Fruit fly (Drosophila melanogaster) whole organism, embryonic: Measurements from ENCODE around the gene ddbt.
A peak's percentile ranks its signal among the peaks of the same experiment; 100 is the strongest.

Experiments used
- BEAF-32 ChIP-seq: fragments of 200-800 bp; sonication (Bioruptor generic); optimal IDR thresholded peaks from 3 replicates; lab custom pipeline; 2017; ENCODE audit warnings: missing biosample characterization, missing genetic modification characterization, mild to moderate bottlenecking, moderate library complexity, missing genetic modification reagents
- BtbVII ChIP-seq: fragments of 200-800 bp; sonication (Bioruptor generic); optimal IDR thresholded peaks from 3 replicates; lab custom pipeline; 2017; ENCODE audit warnings: missing biosample characterization, mild to moderate bottlenecking, missing genetic modification characterization
- CG10274 ChIP-seq: fragments of 200-800 bp; sonication (Bioruptor generic); optimal IDR thresholded peaks from 3 replicates; lab custom pipeline; 2017; ENCODE audit warnings: missing biosample characterization, mild to moderate bottlenecking, missing genetic modification characterization
- CG11085 ChIP-seq: fragments of 200-800 bp; sonication (Bioruptor generic); IDR thresholded peaks from 2 replicates; pipeline ENCODE4 v1.3.6; 2022; ENCODE audit warnings: missing biosample characterization, missing genetic modification characterization
- CG11723 ChIP-seq: fragments of 200-800 bp; sonication (Bioruptor generic); optimal IDR thresholded peaks from 2 replicates; lab custom pipeline; 2017; ENCODE audit warnings: missing biosample characterization, mild to moderate bottlenecking, missing genetic modification characterization
- CG12769 ChIP-seq: fragments of 200-800 bp; sonication (Bioruptor generic); optimal IDR thresholded peaks from 2 replicates; lab custom pipeline; 2019; ENCODE audit warnings: missing biosample characterization, mild to moderate bottlenecking, missing genetic modification characterization, moderate library complexity
- CG15073 ChIP-seq: fragments of 200-800 bp; sonication (Bioruptor generic); optimal IDR thresholded peaks from 2 replicates; lab custom pipeline; 2016; ENCODE audit warnings: missing biosample characterization, missing genetic modification characterization
- CG15269 ChIP-seq: fragments of 200-800 bp; sonication (Bioruptor generic); optimal IDR thresholded peaks from 2 replicates; lab custom pipeline; 2018; ENCODE audit warnings: missing biosample characterization, mild to moderate bottlenecking, missing genetic modification characterization, moderate library complexity
- CG15479 ChIP-seq: fragments of 200-800 bp; sonication (Bioruptor generic); optimal IDR thresholded peaks from 3 replicates; lab custom pipeline; 2019; ENCODE audit warnings: missing biosample characterization, mild to moderate bottlenecking, missing genetic modification characterization, moderate library complexity
- CG16779 ChIP-seq: fragments of 200-800 bp; sonication (Bioruptor generic); IDR thresholded peaks from 2 replicates; pipeline ENCODE4 v1.3.6; 2022; ENCODE audit warnings: missing biosample characterization, missing genetic modification characterization
- CG1832 ChIP-seq: fragments of 200-800 bp; sonication (Bioruptor generic); optimal IDR thresholded peaks from 2 replicates; lab custom pipeline; 2017; ENCODE audit warnings: missing biosample characterization, mild to moderate bottlenecking, missing genetic modification characterization, inconsistent platforms
- CG31388 ChIP-seq: fragments of 200-800 bp; sonication (Bioruptor generic); optimal IDR thresholded peaks from 2 replicates; lab custom pipeline; 2016; ENCODE audit warnings: missing biosample characterization, missing genetic modification characterization
- CG34376 ChIP-seq: fragments of 200-800 bp; sonication (Bioruptor generic); optimal IDR thresholded peaks from 2 replicates; lab custom pipeline; 2018; ENCODE audit warnings: missing biosample characterization, mild to moderate bottlenecking, missing genetic modification characterization
- CG4328 ChIP-seq: fragments of 200-800 bp; sonication (Bioruptor generic); optimal IDR thresholded peaks from 3 replicates; lab custom pipeline; 2017; ENCODE audit warnings: missing biosample characterization, missing genetic modification reagents, missing genetic modification characterization
- CG4707 ChIP-seq: fragments of 200-800 bp; sonication (Bioruptor generic); optimal IDR thresholded peaks from 2 replicates; lab custom pipeline; 2018; ENCODE audit warnings: missing biosample characterization, mild to moderate bottlenecking, missing genetic modification characterization, moderate library complexity
- CG5953 ChIP-seq: fragments of 200-800 bp; sonication (Bioruptor generic); IDR thresholded peaks from 2 replicates; pipeline ENCODE4 v1.3.6; 2022; ENCODE audit warnings: missing biosample characterization, missing genetic modification characterization
- CG6791 ChIP-seq: fragments of 200-800 bp; sonication (Bioruptor generic); IDR thresholded peaks from 3 replicates; pipeline ENCODE4 v1.3.6; 2022; ENCODE audit warnings: missing biosample characterization, missing genetic modification characterization; ENCODE audit not compliant: partially characterized antibody
- CG6813 ChIP-seq: fragments of 200-800 bp; sonication (Bioruptor generic); optimal IDR thresholded peaks from 2 replicates; lab custom pipeline; 2017; ENCODE audit warnings: missing biosample characterization, missing genetic modification characterization, mild to moderate bottlenecking, moderate library complexity, missing genetic modification reagents
- CG7786 ChIP-seq: fragments of 200-800 bp; sonication (Bioruptor generic); optimal IDR thresholded peaks from 2 replicates; lab custom pipeline; 2016; ENCODE audit warnings: missing biosample characterization, missing genetic modification characterization
- CG8281 ChIP-seq: fragments of 200-800 bp; sonication (Bioruptor generic); optimal IDR thresholded peaks from 2 replicates; lab custom pipeline; 2018; ENCODE audit warnings: missing biosample characterization, mild to moderate bottlenecking, missing genetic modification characterization, moderate library complexity
- CG8290 ChIP-seq, 3 experiments: fragments of 200-800 bp; sonication (Bioruptor generic); optimal IDR thresholded peaks; 2 replicates each; lab custom pipeline; 2016 to 2019; ENCODE audit warnings: missing biosample characterization in 3 of 3, missing genetic modification characterization in 3 of 3, mild to moderate bottlenecking in 2 of 3, moderate library complexity in 1 of 3
- CkIIα-i1 ChIP-seq: fragments of 200-800 bp; sonication (Bioruptor generic); IDR thresholded peaks from 2 replicates; pipeline ENCODE4 v1.3.6; 2022; ENCODE audit warnings: missing biosample characterization, missing genetic modification characterization
- Dfd ChIP-seq, 2 experiments: fragments of >200 bp; optimal IDR thresholded peaks; 2 replicates each; lab custom pipeline; 2017; ENCODE audit warnings: missing biosample characterization in 2 of 2, missing genetic modification characterization in 2 of 2
- Dip3 ChIP-seq: fragments of 200-800 bp; sonication (Bioruptor generic); optimal IDR thresholded peaks from 3 replicates; lab custom pipeline; 2016; ENCODE audit warnings: missing biosample characterization, missing genetic modification characterization
- Fer1 ChIP-seq: fragments of 200-800 bp; sonication (Bioruptor generic); optimal IDR thresholded peaks from 2 replicates; lab custom pipeline; 2017; ENCODE audit warnings: missing biosample characterization, mild to moderate bottlenecking, missing genetic modification characterization
- Fer3 ChIP-seq: fragments of 200-800 bp; sonication (Bioruptor generic); optimal IDR thresholded peaks from 2 replicates; lab custom pipeline; 2018; ENCODE audit warnings: missing biosample characterization, mild to moderate bottlenecking, missing genetic modification characterization, moderate library complexity
- Gsc ChIP-seq: fragments of 200-800 bp; sonication (Bioruptor generic); IDR thresholded peaks from 2 replicates; pipeline ENCODE4 v1.3.6; 2022; ENCODE audit warnings: missing biosample characterization, missing genetic modification characterization
- HHEX ChIP-seq: fragments of 200-800 bp; sonication (Bioruptor generic); optimal IDR thresholded peaks from 3 replicates; lab custom pipeline; 2017; ENCODE audit warnings: missing biosample characterization, mild to moderate bottlenecking, missing genetic modification characterization, missing genetic modification reagents
- Hmr ChIP-seq: fragments of 200-800 bp; sonication (Bioruptor generic); optimal IDR thresholded peaks from 3 replicates; lab custom pipeline; 2017; ENCODE audit warnings: mild to moderate bottlenecking, missing biosample characterization, missing genetic modification reagents, missing genetic modification characterization
- Hsf ChIP-seq: fragments of 200-800 bp; sonication (Bioruptor generic); optimal IDR thresholded peaks from 3 replicates; lab custom pipeline; 2016; ENCODE audit warnings: missing biosample characterization, missing genetic modification characterization
- Lhr ChIP-seq: fragments of 200-800 bp; sonication (Bioruptor generic); optimal IDR thresholded peaks from 3 replicates; lab custom pipeline; 2017; ENCODE audit warnings: mild to moderate bottlenecking, missing biosample characterization, missing genetic modification reagents, missing genetic modification characterization
- NC2α ChIP-seq: fragments of 200-800 bp; sonication (Bioruptor generic); optimal IDR thresholded peaks from 2 replicates; lab custom pipeline; 2016; ENCODE audit warnings: missing biosample characterization, missing genetic modification characterization
- Oli ChIP-seq: fragments of 200-800 bp; sonication (Bioruptor generic); optimal IDR thresholded peaks from 2 replicates; lab custom pipeline; 2018; ENCODE audit warnings: missing biosample characterization, mild to moderate bottlenecking, missing genetic modification characterization, moderate library complexity
- Sry-δ ChIP-seq: fragments of 200-800 bp; sonication (Bioruptor generic); optimal IDR thresholded peaks from 2 replicates; lab custom pipeline; 2016; ENCODE audit warnings: missing biosample characterization, missing genetic modification characterization
- al ChIP-seq: fragments of 200-800 bp; sonication (Bioruptor generic); IDR thresholded peaks from 2 replicates; pipeline ENCODE4 v1.3.6; 2022; ENCODE audit warnings: missing biosample characterization, missing genetic modification characterization
- ase ChIP-seq: fragments of 200-800 bp; sonication (Bioruptor generic); IDR thresholded peaks from 3 replicates; pipeline ENCODE4 v1.3.6; 2022; ENCODE audit warnings: missing biosample characterization, missing genetic modification characterization
- chm ChIP-seq: fragments of 200-800 bp; sonication (Bioruptor generic); IDR thresholded peaks from 2 replicates; pipeline ENCODE4 v1.3.6; 2022; ENCODE audit warnings: missing biosample characterization, missing genetic modification characterization
- croc ChIP-seq: fragments of 200-800 bp; sonication (Bioruptor generic); conservative IDR thresholded peaks from 3 replicates; pipeline ENCODE4 v1.3.6; 2022; ENCODE audit warnings: missing biosample characterization, missing genetic modification characterization
- gcm ChIP-seq: fragments of 200-800 bp; sonication (Bioruptor generic); optimal IDR thresholded peaks from 2 replicates; lab custom pipeline; 2019; ENCODE audit warnings: missing biosample characterization, mild to moderate bottlenecking, missing genetic modification characterization, moderate library complexity
- grau ChIP-seq: fragments of 200-800 bp; optimal IDR thresholded peaks from 3 replicates; lab custom pipeline; 2019; ENCODE audit warnings: missing biosample characterization, mild to moderate bottlenecking, missing genetic modification characterization, moderate library complexity
- hbn ChIP-seq: fragments of 200-800 bp; sonication (Bioruptor generic); IDR thresholded peaks from 2 replicates; pipeline ENCODE4 v1.3.6; 2022; ENCODE audit warnings: missing biosample characterization, missing genetic modification characterization; ENCODE audit not compliant: partially characterized antibody
- jumu ChIP-seq: fragments of 200-800 bp; sonication (Bioruptor generic); optimal IDR thresholded peaks from 3 replicates; lab custom pipeline; 2016; ENCODE audit warnings: missing biosample characterization, missing genetic modification characterization
- lov ChIP-seq, 2 experiments: fragments of 200-800 bp in 1 of 2; fragments of >200 bp in 1 of 2; sonication (Bioruptor generic) in 1 of 2; IDR thresholded peaks in 1 of 2; optimal IDR thresholded peaks in 1 of 2; 2 replicates in 1 of 2; 3 replicates in 1 of 2; pipeline versions ENCODE4 v1.3.6 to Lab custom; 2017 to 2022; ENCODE audit warnings: missing biosample characterization in 1 of 2, missing genetic modification characterization in 1 of 2
- mam ChIP-seq: fragments of 200-800 bp; sonication (Bioruptor generic); optimal IDR thresholded peaks from 3 replicates; lab custom pipeline; 2016; ENCODE audit warnings: missing biosample characterization, missing genetic modification characterization
- nom ChIP-seq: fragments of 200-800 bp; sonication (Bioruptor generic); optimal IDR thresholded peaks from 2 replicates; lab custom pipeline; 2017; ENCODE audit warnings: missing biosample characterization, missing genetic modification characterization, mild to moderate bottlenecking, moderate library complexity, missing genetic modification reagents
- odd ChIP-seq: fragments of 200-800 bp; sonication (Bioruptor generic); optimal IDR thresholded peaks from 2 replicates; lab custom pipeline; 2017; ENCODE audit warnings: missing biosample characterization, mild to moderate bottlenecking, missing genetic modification characterization
- rib ChIP-seq: fragments of 200-800 bp; sonication (Bioruptor generic); IDR thresholded peaks from 2 replicates; pipeline ENCODE4 v1.3.6; 2022; ENCODE audit warnings: missing biosample characterization, missing genetic modification characterization
- run ChIP-seq: fragments of 200-800 bp; sonication (Bioruptor generic); optimal IDR thresholded peaks from 3 replicates; lab custom pipeline; 2018; ENCODE audit warnings: missing biosample characterization, mild to moderate bottlenecking, missing genetic modification characterization
- sob ChIP-seq: fragments of 200-800 bp; sonication (Bioruptor generic); IDR thresholded peaks from 2 replicates; pipeline ENCODE4 v1.3.6; 2022; ENCODE audit warnings: missing biosample characterization, missing genetic modification characterization
- sug ChIP-seq: fragments of 200-800 bp; optimal IDR thresholded peaks from 2 replicates; lab custom pipeline; 2019; ENCODE audit warnings: missing biosample characterization, mild to moderate bottlenecking, missing genetic modification characterization, moderate library complexity

The ddbt gene

DNA sequence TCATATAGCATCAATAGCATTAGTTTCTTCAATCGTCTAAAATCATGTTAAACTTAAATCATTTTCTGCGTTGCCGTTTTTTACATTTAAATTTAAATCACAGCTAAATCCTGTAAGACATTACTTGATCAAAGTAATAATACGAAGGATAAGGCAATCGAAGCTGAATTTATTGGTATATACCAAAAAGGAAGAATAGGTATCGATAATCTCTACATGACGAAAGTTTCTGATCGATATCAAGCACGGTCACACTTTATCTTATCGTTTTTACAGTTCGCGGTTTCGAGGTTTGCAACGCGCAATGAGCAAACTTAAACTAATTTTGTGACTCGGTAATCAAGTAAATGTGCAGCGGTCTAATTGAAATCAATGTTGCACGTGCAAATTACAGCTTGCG, 10.9 kb downstream of the ddbt start, which contains the start of the genes Atac3 and Ptpmeg (continued):
- TF ChIP-seq Hsf (no peak), CG4707 (GFP tag; lab: Kevin White, UChicago) (no peak), CG5953 (GFP tag; lab: Robert Waterston, UW) (no peak), lov (optimal IDR thresholded peaks at IDR 0.05; lab: Kevin White, UChicago) (no peak), lov (GFP tag; IDR thresholded peaks at IDR 0.05; lab: Robert Waterston, UW) (no peak), gcm (no peak), CG8290 (GFP tag; optimal IDR thresholded peaks at IDR 0.05; lab: Kevin White, UChicago) (peak; percentile 48), CG8290 (tag; optimal IDR thresholded peaks at IDR 0.05; lab: Kevin White, UChicago) (peak in 1 of 2 experiments; percentile 36), CG34376 (peak; percentile 3), al (GFP tag; lab: Robert Waterston, UW) (no peak), CG12769 (no peak), CG16779 (GFP tag; lab: Robert Waterston, UW) (no peak), BtbVII (GFP tag; lab: Kevin White, UChicago) (no peak), grau (peak; percentile 8), CG1832 (no peak), CG11723 (GFP tag; lab: Kevin White, UChicago) (no peak), Fer1 (GFP tag; lab: Kevin White, UChicago) (no peak), BEAF-32 (GFP tag; lab: Kevin White, UChicago) (peak; percentile 79), Gsc (GFP tag; lab: Robert Waterston, UW) (no peak), CG15479 (no peak), chm (no peak), Lhr (GFP tag; lab: Kevin White, UChicago) (peak; percentile 58), ase (GFP tag; lab: Robert Waterston, UW) (no peak), CkIIα-i1 (GFP tag; lab: Robert Waterston, UW) (no peak), hbn (GFP tag; lab: Robert Waterston, UW) (peak; percentile 51), odd (GFP tag; lab: Kevin White, UChicago) (no peak), CG31388 (GFP tag; lab: Kevin White, UChicago) (no peak), mam (GFP tag; lab: Kevin White, UChicago) (no peak), Dip3 (GFP tag; lab: Kevin White, UChicago) (no peak), Fer3 (tag; lab: Kevin White, UChicago) (no peak), CG6791 (GFP tag; lab: Robert Waterston, UW) (peak; percentile 57; the same call in 1 of the 3 replicates), Sry-δ (GFP tag; lab: Kevin White, UChicago) (peak; percentile 66), CG10274 (GFP tag; lab: Kevin White, UChicago) (no peak), HHEX (no peak), CG6813 (no peak), sob (GFP tag; lab: Robert Waterston, UW) (no peak), CG11085 (GFP tag; lab: Robert Waterston, UW) (no peak), CG8281 (tag; lab: Kevin White, UChicago) (no peak), jumu (GFP tag; lab: Kevin White, UChicago) (no peak), Oli (tag; lab: Kevin White, UChicago) (no peak), CG15269 (tag; lab: Kevin White, UChicago) (no peak), rib (GFP tag; lab: Robert Waterston, UW) (no peak), nom (GFP tag; lab: Kevin White, UChicago) (no peak), NC2α (GFP tag; lab: Kevin White, UChicago) (no peak), Dfd (GFP tag; optimal IDR thresholded peaks at IDR 0.05; lab: Kevin White, UChicago) (no peak), run (no peak), CG15073 (GFP tag; lab: Kevin White, UChicago) (no peak), CG4328 (GFP tag; lab: Kevin White, UChicago) (no peak), CG7786 (GFP tag; lab: Kevin White, UChicago) (no peak), sug (tag; lab: Kevin White, UChicago) (peak; percentile 0), Hmr (GFP tag; lab: Kevin White, UChicago) (peak; percentile 15), croc (no peak)
